Worm (Caenorhabditis elegans): Measurements from ENCODE around the gene C36C5.4.

C36C5.4 gene

ce11 chrV:3193091-3193608 is 26.8 kb downstream of the C36C5.4 start, which contains the start of the genes Y73C8B.3 and Y73C8B.9:
Y73C8B.3 (minus strand) TSS chrV:3193237.
Y73C8B.9 (plus strand) TSS chrV:3193558.
- no peak for TF ChIP-seq ets-7 (tag; optimal IDR thresholded peaks at IDR 0.05)
- TF ChIP-seq pes-1 (GFP tag; IDR thresholded peaks at IDR 0.05), result no peak
- no peak for TF ChIP-seq F13C5.2 (tag; optimal IDR thresholded peaks at IDR 0.05)
- no peak for TF ChIP-seq tbx-11 (GFP tag; IDR thresholded peaks at IDR 0.05)
- no peak for TF ChIP-seq scrt-1 (GFP tag; IDR thresholded peaks at IDR 0.05)

ce11 chrV:3194952-3195450 is 28.6 kb downstream of the C36C5.4 start, which contains the start of gene Y73C8B.2:
Y73C8B.2 (minus strand) TSS chrV:3195002.
- TF ChIP-seq ets-7 (tag; optimal IDR thresholded peaks at IDR 0.05), result no peak
- TF ChIP-seq aly-1 (tag; optimal IDR thresholded peaks at IDR 0.05), result no peak
- no peak for TF ChIP-seq hmbx-1 (tag; optimal IDR thresholded peaks at IDR 0.05)
- TF ChIP-seq hnd-1 (tag; optimal IDR thresholded peaks at IDR 0.05), result no peak
- TF ChIP-seq tbx-37 (GFP tag; conservative IDR thresholded peaks at IDR 0.05), result no peak
- no peak for TF ChIP-seq hmg-4 (GFP tag; optimal IDR thresholded peaks at IDR 0.05)
- no peak for TF ChIP-seq B0310.2 (tag; optimal IDR thresholded peaks at IDR 0.05)
- TF ChIP-seq ceh-36 (tag; optimal IDR thresholded peaks at IDR 0.05), result no peak
- TF ChIP-seq scrt-1 (GFP tag; IDR thresholded peaks at IDR 0.05), result no peak
- no peak for TF ChIP-seq flt-1 (GFP tag; IDR thresholded peaks at IDR 0.05)
- no peak for TF ChIP-seq tra-4 (tag; optimal IDR thresholded peaks at IDR 0.05)
- no peak for TF ChIP-seq ceh-13 (GFP tag; optimal IDR thresholded peaks at IDR 0.05)
- no peak for TF ChIP-seq sea-1 (GFP tag; conservative IDR thresholded peaks at IDR 0.05)
- peak; percentile 5 for TF ChIP-seq F13C5.2 (tag; optimal IDR thresholded peaks at IDR 0.05)
- peak; percentile 39; the same call in 1 of the 2 replicates for TF ChIP-seq tbx-11 (GFP tag; IDR thresholded peaks at IDR 0.05)
- no peak for TF ChIP-seq ama-1 (optimal IDR thresholded peaks at IDR 0.05)
- TF ChIP-seq pes-1 (GFP tag; IDR thresholded peaks at IDR 0.05), result no peak

ce11 chrV:3195814-3196213 is 29.5 kb downstream of the C36C5.4 start:
- TF ChIP-seq hnd-1 (tag; optimal IDR thresholded peaks at IDR 0.05), result no peak
- no peak for TF ChIP-seq tra-4 (tag; optimal IDR thresholded peaks at IDR 0.05)
- TF ChIP-seq hmg-4 (GFP tag; optimal IDR thresholded peaks at IDR 0.05), result no peak
- no peak for TF ChIP-seq sea-1 (GFP tag; conservative IDR thresholded peaks at IDR 0.05)
- no peak for TF ChIP-seq aly-1 (tag; optimal IDR thresholded peaks at IDR 0.05)
- TF ChIP-seq scrt-1 (GFP tag; IDR thresholded peaks at IDR 0.05), result no peak
- TF ChIP-seq B0310.2 (tag; optimal IDR thresholded peaks at IDR 0.05), result no peak
- no peak for TF ChIP-seq ceh-13 (GFP tag; optimal IDR thresholded peaks at IDR 0.05)
- TF ChIP-seq flt-1 (GFP tag; IDR thresholded peaks at IDR 0.05), result no peak
- no peak for TF ChIP-seq ceh-36 (tag; optimal IDR thresholded peaks at IDR 0.05)
- no peak for TF ChIP-seq tbx-37 (GFP tag; conservative IDR thresholded peaks at IDR 0.05)

- TF ChIP-seq scrt-1 (GFP tag; IDR thresholded peaks at IDR 0.05), result no peak
- TF ChIP-seq ceh-13 (GFP tag; optimal IDR thresholded peaks at IDR 0.05), result no peak
- no peak for TF ChIP-seq hmbx-1 (tag; optimal IDR thresholded peaks at IDR 0.05)
- no peak for TF ChIP-seq tbx-37 (GFP tag; conservative IDR thresholded peaks at IDR 0.05)
- no peak for TF ChIP-seq ceh-36 (tag; optimal IDR thresholded peaks at IDR 0.05)
- no peak for TF ChIP-seq ama-1 (optimal IDR thresholded peaks at IDR 0.05)
- no peak for TF ChIP-seq ets-7 (tag; optimal IDR thresholded peaks at IDR 0.05)
- no peak for TF ChIP-seq flt-1 (GFP tag; IDR thresholded peaks at IDR 0.05)
- no peak for TF ChIP-seq tra-4 (tag; optimal IDR thresholded peaks at IDR 0.05)
- no peak for TF ChIP-seq tbx-11 (GFP tag; IDR thresholded peaks at IDR 0.05)
- no peak for TF ChIP-seq pes-1 (GFP tag; IDR thresholded peaks at IDR 0.05)
- no peak for TF ChIP-seq B0310.2 (tag; optimal IDR thresholded peaks at IDR 0.05)
- no peak for TF ChIP-seq hmg-4 (GFP tag; optimal IDR thresholded peaks at IDR 0.05)
- no peak for TF ChIP-seq hnd-1 (tag; optimal IDR thresholded peaks at IDR 0.05)
These were observed 30.5 kb downstream of the C36C5.4 start, which contains the start of the genes Y73C8B.1 and Y73C8B.5 for ce11 chrV:3196832-3197329. Y73C8B.1 (minus strand) TSS chrV:3196882. Y73C8B.5 (plus strand) TSS chrV:3197268.

ce11 chrV:3200323-3200722 is 34.0 kb downstream of the C36C5.4 start, which contains the start of gene K08D9.4:
K08D9.4 (minus strand) TSS chrV:3200423.
- TF ChIP-seq tbx-11 (GFP tag; IDR thresholded peaks at IDR 0.05) (no peak), ama-1 (optimal IDR thresholded peaks at IDR 0.05) (no peak), B0310.2 (tag; optimal IDR thresholded peaks at IDR 0.05) (no peak), flt-1 (GFP tag; IDR thresholded peaks at IDR 0.05) (no peak), tra-4 (tag; optimal IDR thresholded peaks at IDR 0.05) (no peak), ceh-36 (tag; optimal IDR thresholded peaks at IDR 0.05) (no peak), hnd-1 (tag; optimal IDR thresholded peaks at IDR 0.05) (no peak), scrt-1 (GFP tag; IDR thresholded peaks at IDR 0.05) (no peak), sea-1 (GFP tag; conservative IDR thresholded peaks at IDR 0.05) (no peak), tbx-37 (GFP tag; conservative IDR thresholded peaks at IDR 0.05) (no peak), pes-1 (GFP tag; IDR thresholded peaks at IDR 0.05) (no peak), aly-1 (tag; optimal IDR thresholded peaks at IDR 0.05) (no peak), ets-7 (tag; optimal IDR thresholded peaks at IDR 0.05) (no peak), hmg-4 (GFP tag; optimal IDR thresholded peaks at IDR 0.05) (no peak), ceh-13 (GFP tag; optimal IDR thresholded peaks at IDR 0.05) (no peak), hmbx-1 (tag; optimal IDR thresholded peaks at IDR 0.05) (no peak)

ce11 chrV:3204433-3204832 is 38.1 kb downstream of the C36C5.4 start:
- TF ChIP-seq sea-1 (GFP tag; conservative IDR thresholded peaks at IDR 0.05), result no peak
- no peak for TF ChIP-seq hmbx-1 (tag; optimal IDR thresholded peaks at IDR 0.05)
- TF ChIP-seq hnd-1 (tag; optimal IDR thresholded peaks at IDR 0.05), result no peak

- TF ChIP-seq flt-1 (GFP tag; IDR thresholded peaks at IDR 0.05), result no peak
- TF ChIP-seq hmg-4 (GFP tag; optimal IDR thresholded peaks at IDR 0.05), result no peak
- no peak for TF ChIP-seq hnd-1 (tag; optimal IDR thresholded peaks at IDR 0.05)
- no peak for TF ChIP-seq ama-1 (optimal IDR thresholded peaks at IDR 0.05)
- TF ChIP-seq aly-1 (tag; optimal IDR thresholded peaks at IDR 0.05), result no peak
- no peak for TF ChIP-seq tra-4 (tag; optimal IDR thresholded peaks at IDR 0.05)
- no peak for TF ChIP-seq sea-1 (GFP tag; conservative IDR thresholded peaks at IDR 0.05)
- no peak for TF ChIP-seq B0310.2 (tag; optimal IDR thresholded peaks at IDR 0.05)
- no peak for TF ChIP-seq tbx-37 (GFP tag; conservative IDR thresholded peaks at IDR 0.05)
- TF ChIP-seq ceh-36 (tag; optimal IDR thresholded peaks at IDR 0.05), result no peak
- TF ChIP-seq pes-1 (GFP tag; IDR thresholded peaks at IDR 0.05), result no peak
- no peak for TF ChIP-seq tbx-11 (GFP tag; IDR thresholded peaks at IDR 0.05)
- TF ChIP-seq hmbx-1 (tag; optimal IDR thresholded peaks at IDR 0.05), result no peak
- no peak for TF ChIP-seq ets-7 (tag; optimal IDR thresholded peaks at IDR 0.05)
- TF ChIP-seq ceh-13 (GFP tag; optimal IDR thresholded peaks at IDR 0.05), result no peak
- no peak for TF ChIP-seq scrt-1 (GFP tag; IDR thresholded peaks at IDR 0.05)
- TF ChIP-seq F13C5.2 (tag; optimal IDR thresholded peaks at IDR 0.05), result no peak
These were observed 42.6 kb downstream of the C36C5.4 start for ce11 chrV:3208940-3209339.

Measured in whole organism, early embryonic.